Fruit fly (Drosophila melanogaster) whole organism, pupa: Measurements from ENCODE around the gene CG43938.
A peak's percentile ranks its signal among the peaks of the same experiment; 100 is the strongest.

ENCODE experiments used
- CG10348 ChIP-seq: fragments of 200-800 bp; sonication (Bioruptor generic); IDR thresholded peaks from 2 replicates; pipeline ENCODE4 v1.3.6; 2022; ENCODE audit warnings: missing biosample characterization, missing genetic modification characterization
- CG12605 ChIP-seq: fragments of 200-800 bp; sonication (Bioruptor generic); IDR thresholded peaks from 2 replicates; pipeline ENCODE4 v1.3.6; 2022; ENCODE audit warnings: missing biosample characterization, missing genetic modification characterization
- CG13204 ChIP-seq: fragments of 200-800 bp; sonication (Bioruptor generic); optimal IDR thresholded peaks from 2 replicates; lab custom pipeline; 2018; ENCODE audit warnings: missing biosample characterization, mild to moderate bottlenecking, missing genetic modification characterization, moderate library complexity
- CG14655 ChIP-seq: fragments of 200-800 bp; sonication (Bioruptor generic); optimal IDR thresholded peaks from 3 replicates; lab custom pipeline; 2017; ENCODE audit warnings: mild to moderate bottlenecking, missing biosample characterization, missing genetic modification reagents, missing genetic modification characterization
- CG15710 ChIP-seq: fragments of 200-800 bp; sonication (Bioruptor generic); optimal IDR thresholded peaks from 2 replicates; lab custom pipeline; 2018; ENCODE audit warnings: missing biosample characterization, mild to moderate bottlenecking, missing genetic modification characterization, moderate library complexity
- CG17806 ChIP-seq: fragments of 200-800 bp; sonication (Bioruptor generic); optimal IDR thresholded peaks from 2 replicates; lab custom pipeline; 2018; ENCODE audit warnings: missing biosample characterization, mild to moderate bottlenecking, missing genetic modification characterization, moderate library complexity
- CG32121 ChIP-seq: fragments of 200-800 bp; sonication (Bioruptor generic); IDR thresholded peaks from 2 replicates; pipeline ENCODE4 v1.3.6; 2022; ENCODE audit warnings: missing biosample characterization, missing genetic modification characterization
- CG34367 ChIP-seq: fragments of 200-800 bp; sonication (Bioruptor generic); optimal IDR thresholded peaks from 2 replicates; lab custom pipeline; 2018; ENCODE audit warnings: missing biosample characterization, mild to moderate bottlenecking, missing genetic modification characterization
- CG4496 ChIP-seq: fragments of 200-800 bp; sonication (Bioruptor generic); IDR thresholded peaks from 3 replicates; pipeline ENCODE4 v1.3.6; 2022; ENCODE audit warnings: missing biosample characterization, missing genetic modification characterization
- CG8159 ChIP-seq: fragments of 200-800 bp; sonication (Bioruptor generic); optimal IDR thresholded peaks from 3 replicates; lab custom pipeline; 2018; ENCODE audit warnings: missing biosample characterization, mild to moderate bottlenecking, missing genetic modification characterization, moderate library complexity
- CG8301 ChIP-seq: fragments of 200-800 bp; sonication (Bioruptor generic); optimal IDR thresholded peaks from 2 replicates; lab custom pipeline; 2018; ENCODE audit warnings: missing biosample characterization, mild to moderate bottlenecking, missing genetic modification characterization
- CG9948 ChIP-seq: fragments of 200-800 bp; sonication (Bioruptor generic); optimal IDR thresholded peaks from 2 replicates; lab custom pipeline; 2018; ENCODE audit warnings: missing biosample characterization, mild to moderate bottlenecking, missing genetic modification characterization, moderate library complexity
- D1 ChIP-seq: fragments of 200-800 bp; sonication (Bioruptor generic); optimal IDR thresholded peaks from 2 replicates; lab custom pipeline; 2018; ENCODE audit warnings: missing biosample characterization, mild to moderate bottlenecking, missing genetic modification characterization, moderate library complexity
- EcR ChIP-seq: fragments of 200-800 bp; sonication (Bioruptor generic); optimal IDR thresholded peaks from 3 replicates; lab custom pipeline; 2019; ENCODE audit warnings: missing biosample characterization, missing genetic modification characterization, mild to moderate bottlenecking, moderate library complexity, missing genetic modification reagents
- Ets98B ChIP-seq: fragments of 200-800 bp; sonication (Bioruptor generic); IDR thresholded peaks from 2 replicates; pipeline ENCODE4 v1.3.6; 2022; ENCODE audit warnings: missing biosample characterization, missing genetic modification characterization
- Pif1A ChIP-seq: fragments of 200-800 bp; sonication (Bioruptor generic); optimal IDR thresholded peaks from 3 replicates; lab custom pipeline; 2016; ENCODE audit warnings: missing biosample characterization, missing genetic modification characterization
- Pif1B ChIP-seq: fragments of 200-800 bp; sonication (Bioruptor generic); optimal IDR thresholded peaks from 3 replicates; lab custom pipeline; 2016; ENCODE audit warnings: missing biosample characterization, missing genetic modification characterization
- Snoo ChIP-seq: fragments of 200-800 bp; sonication (Bioruptor generic); optimal IDR thresholded peaks from 3 replicates; lab custom pipeline; 2017; ENCODE audit warnings: missing biosample characterization, mild to moderate bottlenecking, missing genetic modification characterization, inconsistent platforms
- fd96Ca ChIP-seq: fragments of 200-800 bp; sonication (Bioruptor generic); IDR thresholded peaks from 3 replicates; pipeline ENCODE4 v1.3.6; 2022; ENCODE audit warnings: missing biosample characterization, missing genetic modification characterization
- gl ChIP-seq: fragments of 200-800 bp; sonication (Bioruptor generic); optimal IDR thresholded peaks from 2 replicates; lab custom pipeline; 2018; ENCODE audit warnings: missing biosample characterization, mild to moderate bottlenecking, missing genetic modification characterization
- rn ChIP-seq: fragments of 200-800 bp; sonication (Bioruptor generic); IDR thresholded peaks from 2 replicates; pipeline ENCODE4 v1.3.6; 2022; ENCODE audit warnings: missing biosample characterization, missing genetic modification characterization

Gene CG43938

DNA sequence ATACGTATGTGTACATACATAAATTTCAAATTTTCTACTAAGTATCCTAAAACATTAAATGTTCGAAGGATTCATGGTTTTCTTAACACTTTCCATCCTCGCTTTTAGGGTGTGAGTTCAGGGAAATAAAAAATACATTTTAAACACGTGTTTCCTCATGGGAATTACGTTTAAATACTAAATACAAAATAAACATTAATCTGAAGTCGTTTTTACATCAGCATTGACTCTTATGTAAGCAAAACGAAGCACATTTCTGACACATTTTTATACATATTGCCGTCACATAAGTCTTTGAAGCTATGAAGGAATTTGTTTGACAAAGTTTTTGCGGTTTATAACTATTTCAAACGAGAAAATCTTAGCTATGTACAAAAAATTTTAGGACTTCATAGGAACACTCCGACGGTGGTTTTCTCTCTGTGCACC lies 22.4 kb upstream of the CG43938 start:
- TF ChIP-seq rn (GFP tag; lab: Robert Waterston, UW) (no peak), CG14655 (GFP tag; lab: Kevin White, UChicago) (peak; percentile 74), CG8301 (tag; lab: Kevin White, UChicago) (peak; percentile 34), CG17806 (peak; percentile 9), CG4496 (no peak), CG8159 (tag; lab: Kevin White, UChicago) (peak; percentile 55), CG9948 (tag; lab: Kevin White, UChicago) (peak; percentile 40), CG15710 (peak; percentile 47), Ets98B (no peak), Snoo (tag; lab: Kevin White, UChicago) (peak; percentile 50), Pif1A (GFP tag; lab: Kevin White, UChicago) (peak; percentile 29), Pif1B (GFP tag; lab: Kevin White, UChicago) (peak; percentile 41), gl (tag; lab: Kevin White, UChicago) (no peak)

DNA sequence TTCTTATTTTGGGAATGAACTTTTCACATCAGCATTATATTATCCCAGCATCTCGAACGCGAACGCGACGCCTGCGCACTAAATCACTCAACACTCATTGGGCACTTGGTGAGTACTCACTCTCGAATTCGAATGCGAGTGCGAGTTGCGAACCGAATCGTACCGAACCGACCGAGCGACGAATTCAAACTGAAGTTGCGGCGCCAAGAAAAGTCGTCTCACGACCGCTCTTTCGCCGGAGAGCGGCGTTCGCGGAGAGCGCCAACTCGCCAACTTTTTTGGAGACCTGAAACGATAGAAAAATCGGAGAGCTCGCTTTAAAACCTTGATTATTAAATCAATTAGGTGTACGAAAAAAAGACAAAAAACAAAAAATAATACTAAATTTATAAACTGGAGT lies 21.5 kb upstream of the CG43938 start:
- TF ChIP-seq CG32121 (GFP tag; lab: Robert Waterston, UW) (no peak), EcR (peak; percentile 42), CG9948 (tag; lab: Kevin White, UChicago) (no peak), CG13204 (GFP tag; lab: Kevin White, UChicago) (no peak), CG8159 (tag; lab: Kevin White, UChicago) (peak; percentile 5), CG15710 (no peak), CG34367 (no peak), Snoo (tag; lab: Kevin White, UChicago) (no peak), Pif1A (GFP tag; lab: Kevin White, UChicago) (no peak), D1 (tag; lab: Kevin White, UChicago) (no peak), CG4496 (peak; percentile 56; the same call in 2 of the 3 replicates), fd96Ca (no peak), CG17806 (no peak), CG8301 (tag; lab: Kevin White, UChicago) (no peak), Pif1B (GFP tag; lab: Kevin White, UChicago) (no peak), CG14655 (GFP tag; lab: Kevin White, UChicago) (no peak), gl (tag; lab: Kevin White, UChicago) (no peak), CG10348 (GFP tag; lab: Robert Waterston, UW) (no peak), Ets98B (peak; percentile 41; the same call in 1 of the 2 replicates), CG12605 (peak; percentile 41; the same call in 1 of the 2 replicates), rn (GFP tag; lab: Robert Waterston, UW) (no peak)
- TF ChIP-seq, all 21 proteins: peak for 5

DNA sequence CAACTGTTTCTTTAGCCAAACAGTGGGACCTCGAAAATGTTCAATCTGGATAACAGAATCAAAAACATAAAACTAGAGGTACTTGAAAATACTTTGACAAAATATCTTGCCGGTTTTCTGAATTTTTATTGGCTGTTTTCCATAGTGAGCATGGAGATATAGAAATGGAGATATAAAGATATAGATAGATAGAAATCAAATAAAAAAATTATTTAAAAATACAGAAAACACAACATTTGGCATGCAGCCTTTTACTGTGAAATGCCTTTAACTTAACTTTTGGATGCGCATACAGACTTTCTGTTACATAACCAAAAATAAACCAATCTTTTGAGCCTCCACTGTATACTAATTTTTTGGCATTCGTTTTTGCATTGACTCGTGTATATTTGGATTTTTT lies 21.0 kb upstream of the CG43938 start:
- TF ChIP-seq Snoo (tag; lab: Kevin White, UChicago) (peak; percentile 11), Pif1B (GFP tag; lab: Kevin White, UChicago) (no peak)

DNA sequence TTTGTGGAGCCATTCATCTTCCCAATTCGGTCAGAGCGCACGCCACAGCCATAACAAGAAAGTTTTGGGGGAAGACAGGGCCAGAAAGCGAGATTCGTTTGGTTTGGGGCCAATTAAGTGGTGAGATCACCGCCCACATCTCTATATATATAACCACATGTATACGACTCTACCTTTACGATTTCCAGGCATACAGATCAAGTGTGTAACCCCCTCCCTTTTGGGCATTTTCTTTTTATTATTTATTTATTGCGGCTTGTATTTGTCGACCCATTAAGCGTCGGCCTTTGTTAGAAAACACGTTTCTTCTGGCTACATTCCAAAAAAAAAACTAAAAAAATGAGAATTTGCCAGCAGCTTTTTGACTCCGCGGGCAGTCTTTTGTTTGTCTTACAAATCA lies 20.1 kb upstream of the CG43938 start:
- TF ChIP-seq CG34367 (no peak), CG4496 (no peak), CG17806 (no peak), Pif1A (GFP tag; lab: Kevin White, UChicago) (no peak), CG10348 (GFP tag; lab: Robert Waterston, UW) (no peak), CG14655 (GFP tag; lab: Kevin White, UChicago) (no peak), rn (GFP tag; lab: Robert Waterston, UW) (no peak), CG8159 (tag; lab: Kevin White, UChicago) (no peak), Pif1B (GFP tag; lab: Kevin White, UChicago) (no peak), CG12605 (no peak), fd96Ca (no peak), CG9948 (tag; lab: Kevin White, UChicago) (no peak), D1 (tag; lab: Kevin White, UChicago) (no peak), EcR (no peak)

DNA sequence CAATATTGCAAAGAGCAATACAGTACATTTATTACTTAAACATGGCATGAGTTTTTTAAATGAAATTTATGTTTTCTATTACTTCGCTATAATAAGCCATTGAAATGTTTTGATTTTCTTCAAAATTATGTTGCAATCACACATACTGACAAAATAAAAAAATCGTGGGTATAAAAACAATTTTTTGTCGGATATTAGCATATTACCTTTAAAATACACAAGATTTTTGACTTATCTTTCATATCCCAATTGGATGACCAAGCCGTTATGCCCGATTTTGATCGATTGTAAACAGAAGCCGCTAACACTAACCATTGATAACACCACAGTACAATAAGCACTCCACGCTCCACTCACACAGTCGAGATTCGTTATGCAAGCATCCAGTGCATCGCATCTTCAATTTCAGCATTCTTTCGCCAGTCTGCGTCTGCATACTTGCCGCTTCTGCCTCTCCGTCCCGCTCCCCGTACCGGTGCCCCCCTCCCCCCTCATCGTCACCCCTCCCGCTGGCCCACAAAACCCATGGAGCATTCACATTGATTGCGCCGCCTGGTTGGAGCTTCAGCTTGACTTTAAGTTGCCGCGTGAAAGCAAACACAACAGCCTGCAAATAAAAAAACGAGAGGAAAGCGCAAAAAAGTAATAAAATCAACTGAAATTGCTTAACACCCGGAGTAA lies 17.0 kb upstream of the CG43938 start:
- TF ChIP-seq Pif1B (GFP tag; lab: Kevin White, UChicago) (no peak), CG15710 (no peak), fd96Ca (peak; percentile 65; the same call in 2 of the 3 replicates), EcR (peak; percentile 84), CG12605 (no peak), CG17806 (no peak), rn (GFP tag; lab: Robert Waterston, UW) (no peak), gl (tag; lab: Kevin White, UChicago) (no peak), Snoo (tag; lab: Kevin White, UChicago) (peak; percentile 15), Pif1A (GFP tag; lab: Kevin White, UChicago) (no peak), CG8159 (tag; lab: Kevin White, UChicago) (peak; percentile 20), CG34367 (no peak), CG4496 (peak; percentile 49; the same call in 1 of the 3 replicates), CG14655 (GFP tag; lab: Kevin White, UChicago) (peak; percentile 54), CG8301 (tag; lab: Kevin White, UChicago) (peak; percentile 42), Ets98B (peak; percentile 39; the same call in 1 of the 2 replicates), CG13204 (GFP tag; lab: Kevin White, UChicago) (peak; percentile 89), CG10348 (GFP tag; lab: Robert Waterston, UW) (no peak), D1 (tag; lab: Kevin White, UChicago) (no peak), CG9948 (tag; lab: Kevin White, UChicago) (no peak), CG32121 (GFP tag; lab: Robert Waterston, UW) (no peak)

DNA sequence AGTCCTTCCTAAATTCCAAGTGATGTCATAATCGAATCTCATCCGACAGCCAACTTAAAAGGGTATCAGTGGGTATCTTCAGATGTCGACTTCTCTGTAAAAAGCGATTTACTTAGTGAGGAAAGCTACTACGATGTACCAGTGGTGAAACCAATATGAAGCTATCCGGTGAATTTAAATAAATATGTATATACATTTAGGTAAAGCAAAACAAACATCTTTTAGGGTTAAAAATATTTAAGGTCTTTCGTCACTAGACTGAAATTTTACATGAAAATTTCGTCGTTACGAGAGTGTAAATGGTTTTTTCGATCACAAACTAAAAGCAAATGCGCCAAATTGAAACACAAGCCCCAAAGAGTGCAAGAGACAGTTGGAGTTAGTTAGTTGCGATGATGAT lies 14.6 kb upstream of the CG43938 start:
- TF ChIP-seq rn (GFP tag; lab: Robert Waterston, UW) (0 out of 2 replicates have a peak, but pooled peaks have one; percentile 4), CG14655 (GFP tag; lab: Kevin White, UChicago) (no peak), Pif1B (GFP tag; lab: Kevin White, UChicago) (no peak), CG4496 (peak; percentile 22; the same call in 1 of the 3 replicates), CG8301 (tag; lab: Kevin White, UChicago) (peak; percentile 19), Pif1A (GFP tag; lab: Kevin White, UChicago) (peak; percentile 11)
